Fruit fly (Drosophila melanogaster) whole organism, embryonic: ENCODE results near the gene bb8.

Experiments
- Antp ChIP-seq: fragments of 200-800 bp; sonication (Bioruptor generic); optimal IDR thresholded peaks from 3 replicates; lab custom pipeline; 2016; ENCODE audit warnings: missing biosample characterization, missing genetic modification characterization
- BEAF-32 ChIP-seq: fragments of 200-800 bp; sonication (Bioruptor generic); optimal IDR thresholded peaks from 3 replicates; lab custom pipeline; 2017; ENCODE audit warnings: missing biosample characterization, missing genetic modification characterization, mild to moderate bottlenecking, moderate library complexity, missing genetic modification reagents
- Blimp-1 ChIP-seq: fragments of 200-800 bp; sonication (Bioruptor generic); optimal IDR thresholded peaks from 3 replicates; lab custom pipeline; 2018; ENCODE audit warnings: missing biosample characterization, missing genetic modification characterization, mild to moderate bottlenecking, moderate library complexity, missing genetic modification reagents
- CG10274 ChIP-seq: fragments of 200-800 bp; sonication (Bioruptor generic); optimal IDR thresholded peaks from 3 replicates; lab custom pipeline; 2017; ENCODE audit warnings: missing biosample characterization, mild to moderate bottlenecking, missing genetic modification characterization
- CG10462 ChIP-seq: fragments of 200-800 bp; sonication (Bioruptor generic); optimal IDR thresholded peaks from 2 replicates; lab custom pipeline; 2016; ENCODE audit warnings: missing biosample characterization, missing genetic modification characterization
- CG11398 ChIP-seq: fragments of 200-800 bp; sonication (Bioruptor generic); optimal IDR thresholded peaks from 2 replicates; lab custom pipeline; 2016; ENCODE audit warnings: missing biosample characterization, missing genetic modification characterization
- CG15269 ChIP-seq: fragments of 200-800 bp; sonication (Bioruptor generic); optimal IDR thresholded peaks from 2 replicates; lab custom pipeline; 2018; ENCODE audit warnings: missing biosample characterization, mild to moderate bottlenecking, missing genetic modification characterization, moderate library complexity
- CG16863 ChIP-seq: fragments of 200-800 bp; sonication (Bioruptor generic); optimal IDR thresholded peaks from 3 replicates; lab custom pipeline; 2016; ENCODE audit warnings: missing biosample characterization, missing genetic modification characterization
- CG17186 ChIP-seq: fragments of 200-800 bp; sonication (Bioruptor generic); optimal IDR thresholded peaks from 3 replicates; lab custom pipeline; 2017; ENCODE audit warnings: missing biosample characterization, missing genetic modification reagents, missing genetic modification characterization
- CG17568 ChIP-seq: fragments of 200-800 bp; sonication (Bioruptor generic); optimal IDR thresholded peaks from 2 replicates; lab custom pipeline; 2018; ENCODE audit warnings: missing biosample characterization, mild to moderate bottlenecking, missing genetic modification characterization, moderate library complexity
- CG2120 ChIP-seq: fragments of 200-800 bp; sonication (Bioruptor generic); optimal IDR thresholded peaks from 3 replicates; lab custom pipeline; 2016; ENCODE audit warnings: missing biosample characterization, missing genetic modification characterization
- CG2889 ChIP-seq: fragments of 200-800 bp; sonication (Bioruptor generic); IDR thresholded peaks from 3 replicates; pipeline ENCODE4 v1.3.6; 2022; ENCODE audit warnings: missing biosample characterization, missing genetic modification characterization
- CG31365 ChIP-seq: fragments of 200-800 bp; sonication (Bioruptor generic); optimal IDR thresholded peaks from 2 replicates; lab custom pipeline; 2018; ENCODE audit warnings: missing biosample characterization, mild to moderate bottlenecking, missing genetic modification characterization
- CG5245 ChIP-seq: fragments of 200-800 bp; sonication (Bioruptor generic); optimal IDR thresholded peaks from 3 replicates; lab custom pipeline; 2016; ENCODE audit warnings: missing biosample characterization, missing genetic modification characterization
- CG5953 ChIP-seq: fragments of 200-800 bp; sonication (Bioruptor generic); IDR thresholded peaks from 2 replicates; pipeline ENCODE4 v1.3.6; 2022; ENCODE audit warnings: missing biosample characterization, missing genetic modification characterization
- CG6175 ChIP-seq: fragments of 200-800 bp; sonication (Bioruptor generic); IDR thresholded peaks from 3 replicates; pipeline ENCODE4 v1.3.6; 2022; ENCODE audit warnings: missing biosample characterization, missing genetic modification characterization
- CG6654 ChIP-seq: fragments of 200-800 bp; sonication (Bioruptor generic); optimal IDR thresholded peaks from 2 replicates; lab custom pipeline; 2017; ENCODE audit warnings: missing biosample characterization, mild to moderate bottlenecking, missing genetic modification characterization
- CG6765 ChIP-seq: fragments of 200-800 bp; sonication (Bioruptor generic); optimal IDR thresholded peaks from 3 replicates; lab custom pipeline; 2017; ENCODE audit warnings: missing biosample characterization, mild to moderate bottlenecking, missing genetic modification characterization
- CG6854 ChIP-seq: fragments of 200-800 bp; sonication (Bioruptor generic); optimal IDR thresholded peaks from 3 replicates; lab custom pipeline; 2017; ENCODE audit warnings: missing biosample characterization, mild to moderate bottlenecking, missing genetic modification characterization
- Dll ChIP-seq: fragments of 200-800 bp; sonication (Bioruptor generic); IDR thresholded peaks from 4 replicates; pipeline ENCODE4 v1.3.6; 2022; ENCODE audit warnings: missing biosample characterization, missing genetic modification characterization; ENCODE audit not compliant: partially characterized antibody
- Dp ChIP-seq: fragments of 200-800 bp; sonication (Bioruptor generic); optimal IDR thresholded peaks from 2 replicates; lab custom pipeline; 2018; ENCODE audit warnings: missing biosample characterization, mild to moderate bottlenecking, missing genetic modification characterization, moderate library complexity
- Fer3 ChIP-seq: fragments of 200-800 bp; sonication (Bioruptor generic); optimal IDR thresholded peaks from 2 replicates; lab custom pipeline; 2018; ENCODE audit warnings: missing biosample characterization, mild to moderate bottlenecking, missing genetic modification characterization, moderate library complexity
- GATAe ChIP-seq: fragments of 200-800 bp; sonication (Bioruptor generic); conservative IDR thresholded peaks from 2 replicates; pipeline ENCODE4 v1.3.6; 2022; ENCODE audit warnings: missing biosample characterization, missing genetic modification characterization
- H15 ChIP-seq: fragments of 200-800 bp; sonication (Bioruptor generic); IDR thresholded peaks from 3 replicates; pipeline ENCODE4 v1.3.6; 2022; ENCODE audit warnings: missing biosample characterization, missing genetic modification characterization
- HLH3B ChIP-seq: fragments of 200-800 bp; sonication (Bioruptor generic); IDR thresholded peaks from 2 replicates; pipeline ENCODE4 v1.3.6; 2022; ENCODE audit warnings: missing biosample characterization, missing genetic modification characterization
- Hand ChIP-seq: fragments of 200-800 bp; sonication (Bioruptor generic); optimal IDR thresholded peaks from 2 replicates; lab custom pipeline; 2017; ENCODE audit warnings: mild to moderate bottlenecking, missing biosample characterization, missing genetic modification reagents, missing genetic modification characterization
- Hey ChIP-seq: fragments of 200-800 bp; sonication (Bioruptor generic); optimal IDR thresholded peaks from 3 replicates; lab custom pipeline; 2018; ENCODE audit warnings: missing biosample characterization, mild to moderate bottlenecking, missing genetic modification characterization
- Hmr ChIP-seq: fragments of 200-800 bp; sonication (Bioruptor generic); optimal IDR thresholded peaks from 3 replicates; lab custom pipeline; 2017; ENCODE audit warnings: mild to moderate bottlenecking, missing biosample characterization, missing genetic modification reagents, missing genetic modification characterization
- PHDP ChIP-seq: fragments of 200-800 bp; sonication (Bioruptor generic); optimal IDR thresholded peaks from 3 replicates; lab custom pipeline; 2018; ENCODE audit warnings: missing biosample characterization, mild to moderate bottlenecking, missing genetic modification characterization, moderate library complexity
- Taf1 ChIP-seq: fragments of 200-800 bp; sonication (Bioruptor generic); IDR thresholded peaks from 2 replicates; pipeline ENCODE4 v1.3.6; 2022; ENCODE audit warnings: missing biosample characterization, missing genetic modification characterization
- Xrp1 ChIP-seq: fragments of 200-800 bp; sonication (Bioruptor generic); IDR thresholded peaks from 2 replicates; pipeline ENCODE4 v1.3.6; 2022; ENCODE audit warnings: missing biosample characterization, missing genetic modification characterization
- abd-A ChIP-seq: fragments of 200-800 bp; sonication (Bioruptor generic); optimal IDR thresholded peaks from 3 replicates; lab custom pipeline; 2019; ENCODE audit warnings: missing biosample characterization, mild to moderate bottlenecking, missing genetic modification characterization, moderate library complexity
- chn ChIP-seq: fragments of 200-800 bp; sonication (Bioruptor generic); optimal IDR thresholded peaks from 2 replicates; lab custom pipeline; 2016; ENCODE audit warnings: missing biosample characterization, missing genetic modification characterization
- dmrt11E ChIP-seq: fragments of 200-800 bp; sonication (Bioruptor generic); optimal IDR thresholded peaks from 3 replicates; lab custom pipeline; 2018; ENCODE audit warnings: missing biosample characterization, mild to moderate bottlenecking, missing genetic modification characterization, moderate library complexity
- ewg ChIP-seq: fragments of 200-800 bp; sonication (Bioruptor generic); optimal IDR thresholded peaks from 3 replicates; lab custom pipeline; 2017; ENCODE audit warnings: mild to moderate bottlenecking, missing biosample characterization, missing genetic modification reagents, missing genetic modification characterization
- gcm ChIP-seq: fragments of 200-800 bp; sonication (Bioruptor generic); optimal IDR thresholded peaks from 2 replicates; lab custom pipeline; 2019; ENCODE audit warnings: missing biosample characterization, mild to moderate bottlenecking, missing genetic modification characterization, moderate library complexity
- grn ChIP-seq: fragments of 200-800 bp; sonication (Bioruptor generic); optimal IDR thresholded peaks from 3 replicates; lab custom pipeline; 2017; ENCODE audit warnings: missing biosample characterization, missing genetic modification characterization
- gsb-n ChIP-seq: fragments of 200-800 bp; sonication (Bioruptor generic); optimal IDR thresholded peaks from 3 replicates; lab custom pipeline; 2018; ENCODE audit warnings: missing biosample characterization, mild to moderate bottlenecking, missing genetic modification characterization
- ham ChIP-seq: fragments of 200-800 bp; sonication (Bioruptor generic); IDR thresholded peaks from 2 replicates; pipeline ENCODE4 v1.3.6; 2022; ENCODE audit warnings: missing biosample characterization, missing genetic modification characterization
- jumu ChIP-seq: fragments of 200-800 bp; sonication (Bioruptor generic); optimal IDR thresholded peaks from 3 replicates; lab custom pipeline; 2016; ENCODE audit warnings: missing biosample characterization, missing genetic modification characterization
- lab ChIP-seq: fragments of 200-800 bp; sonication (Bioruptor generic); optimal IDR thresholded peaks from 3 replicates; lab custom pipeline; 2017; ENCODE audit warnings: missing biosample characterization, missing genetic modification characterization, mild to moderate bottlenecking, moderate library complexity, missing genetic modification reagents
- onecut ChIP-seq: fragments of 200-800 bp; sonication (Bioruptor generic); IDR thresholded peaks from 2 replicates; pipeline ENCODE4 v1.3.6; 2022; ENCODE audit warnings: missing biosample characterization, missing genetic modification characterization
- pan ChIP-seq, 4 experiments: fragments of >200 bp in 3 of 4; fragments of 200-800 bp in 1 of 4; sonication (Bioruptor generic) in 1 of 4; optimal IDR thresholded peaks in 3 of 4; IDR thresholded peaks in 1 of 4; 2 replicates each; pipeline versions ENCODE4 v1.3.6 to Lab custom; 2017 to 2022; ENCODE audit warnings: missing biosample characterization in 2 of 4, missing genetic modification characterization in 2 of 4, mixed read lengths in 1 of 4
- pnt ChIP-seq: fragments of 200-800 bp; sonication (Bioruptor generic); optimal IDR thresholded peaks from 3 replicates; lab custom pipeline; 2016; ENCODE audit warnings: missing biosample characterization, missing genetic modification characterization
- pzg ChIP-seq: fragments of 200-800 bp; sonication (Bioruptor generic); optimal IDR thresholded peaks from 3 replicates; lab custom pipeline; 2018; ENCODE audit warnings: missing biosample characterization, mild to moderate bottlenecking, missing genetic modification characterization, moderate library complexity
- scrt ChIP-seq: fragments of 200-800 bp; sonication (Bioruptor generic); optimal IDR thresholded peaks from 2 replicates; lab custom pipeline; 2018; ENCODE audit warnings: missing biosample characterization, mild to moderate bottlenecking, missing genetic modification characterization, moderate library complexity
- sima ChIP-seq: fragments of 200-800 bp; sonication (Bioruptor generic); optimal IDR thresholded peaks from 2 replicates; lab custom pipeline; 2016; ENCODE audit warnings: missing biosample characterization, missing genetic modification characterization
- stwl ChIP-seq: fragments of 200-800 bp; sonication (Bioruptor generic); optimal IDR thresholded peaks from 3 replicates; lab custom pipeline; 2018; ENCODE audit warnings: missing biosample characterization, mild to moderate bottlenecking, missing genetic modification characterization, moderate library complexity
- wek ChIP-seq: fragments of 200-800 bp; sonication (Bioruptor generic); optimal IDR thresholded peaks from 3 replicates; lab custom pipeline; 2018; ENCODE audit warnings: missing biosample characterization, mild to moderate bottlenecking, missing genetic modification characterization, moderate library complexity
- yki ChIP-seq: fragments of >200 bp; optimal IDR thresholded peaks from 3 replicates; lab custom pipeline; 2018

The bb8 gene

DNA sequence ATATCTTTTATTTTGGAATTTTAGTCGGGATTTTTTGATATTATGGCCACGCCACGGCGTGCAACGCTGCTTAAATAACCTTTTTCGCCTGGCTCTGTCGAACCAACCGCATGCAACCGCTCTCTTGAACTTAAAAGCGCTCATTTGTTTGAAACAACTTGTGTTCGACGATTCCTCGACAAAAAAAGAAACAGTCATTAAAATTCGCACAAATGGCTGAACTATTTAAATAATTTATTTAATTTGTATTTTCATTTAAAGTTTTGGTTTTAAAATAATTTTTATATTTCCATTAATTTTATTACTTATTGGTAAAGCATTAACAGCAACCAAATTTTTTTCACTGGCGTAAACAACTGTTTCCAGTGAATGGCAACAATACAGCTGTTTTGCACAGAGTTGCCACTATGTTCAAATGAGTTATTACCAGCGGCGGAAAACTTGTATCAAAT is 9.2 kb downstream of the bb8 start, which contains the start of the genes orb and Cdc16 (continued):
- TF ChIP-seq jumu (GFP tag; lab: Kevin White, UChicago), result no peak
- TF ChIP-seq gsb-n (tag; lab: Kevin White, UChicago), result peak; percentile 92
- TF ChIP-seq CG5953 (GFP tag; lab: Robert Waterston, UW), result peak; percentile 72
- no peak for TF ChIP-seq Dll
- TF ChIP-seq ewg, result peak; percentile 77
- peak; percentile 27 for TF ChIP-seq CG17186 (GFP tag; lab: Kevin White, UChicago)
- TF ChIP-seq CG6175, result peak; percentile 89
- TF ChIP-seq scrt (GFP tag; lab: Kevin White, UChicago), result peak; percentile 87
- peak; percentile 78 for TF ChIP-seq Hand (GFP tag; lab: Kevin White, UChicago)
- TF ChIP-seq wek, result no peak
- peak; percentile 21 for TF ChIP-seq BEAF-32 (GFP tag; lab: Kevin White, UChicago)
- peak; percentile 95 for TF ChIP-seq lab (GFP tag; lab: Kevin White, UChicago)
- peak; percentile 73 for TF ChIP-seq CG10462 (GFP tag; lab: Kevin White, UChicago)
- TF ChIP-seq Hey, result no peak
- peak; percentile 51 for TF ChIP-seq Dp (GFP tag; lab: Kevin White, UChicago)
- no peak for TF ChIP-seq pan (optimal IDR thresholded peaks at IDR 0.05; lab: Kevin White, UChicago)
- TF ChIP-seq pan (GFP tag; optimal IDR thresholded peaks at IDR 0.05 in 1 of 2, IDR thresholded peaks at IDR 0.05 in 1 of 2), result peak in 1 of 2 experiments; percentile 96
- peak; percentile 74 for TF ChIP-seq stwl (tag; lab: Kevin White, UChicago)
- peak; percentile 96 for TF ChIP-seq Xrp1
- TF ChIP-seq Blimp-1, result peak; percentile 93
- TF ChIP-seq Taf1, result peak; percentile 40; the same call in 1 of the 2 replicates
- TF ChIP-seq HLH3B (GFP tag; lab: Robert Waterston, UW), result peak; percentile 93
- peak; percentile 58 for TF ChIP-seq pzg (GFP tag; lab: Kevin White, UChicago)
- TF ChIP-seq CG6854, result peak; percentile 76
- TF ChIP-seq H15, result peak; percentile 88
- no peak for TF ChIP-seq yki (lab: Kevin White, UChicago)
- TF ChIP-seq CG2120 (GFP tag; lab: Kevin White, UChicago), result peak; percentile 93
- TF ChIP-seq Hmr, result peak; percentile 92
- no peak for TF ChIP-seq sima
- TF ChIP-seq CG2889 (GFP tag; lab: Robert Waterston, UW), result peak; percentile 88
- TF ChIP-seq Fer3 (tag; lab: Kevin White, UChicago), result peak; percentile 95
- no peak for TF ChIP-seq ham
- no peak; the same call in 1 of the 2 replicates for TF ChIP-seq GATAe (GFP tag; lab: Robert Waterston, UW)
- peak; percentile 81 for TF ChIP-seq onecut (GFP tag; lab: Robert Waterston, UW)
- TF ChIP-seq abd-A (tag; lab: Kevin White, UChicago), result no peak
- TF ChIP-seq CG10274 (GFP tag; lab: Kevin White, UChicago), result peak; percentile 15
- peak; percentile 70 for TF ChIP-seq Antp
- TF ChIP-seq CG16863, result peak; percentile 53
- peak; percentile 28 for TF ChIP-seq CG11398
- peak; percentile 76 for TF ChIP-seq chn (GFP tag; lab: Kevin White, UChicago)
- TF ChIP-seq gcm (GFP tag; lab: Kevin White, UChicago), result peak; percentile 90
- TF ChIP-seq CG31365 (tag; lab: Kevin White, UChicago), result peak; percentile 46
- peak; percentile 52 for TF ChIP-seq pnt (GFP tag; lab: Kevin White, UChicago)
- peak; percentile 89 for TF ChIP-seq dmrt11E
- TF ChIP-seq CG17568 (GFP tag; lab: Kevin White, UChicago), result peak; percentile 90
- TF ChIP-seq grn (GFP tag; lab: Kevin White, UChicago), result peak; percentile 4
- peak; percentile 94 for TF ChIP-seq CG15269
- TF ChIP-seq CG6654 (GFP tag; lab: Kevin White, UChicago), result peak; percentile 47
- peak; percentile 78 for TF ChIP-seq CG6765 (GFP tag; lab: Kevin White, UChicago)
- peak; percentile 89 for TF ChIP-seq CG5245 (GFP tag; lab: Kevin White, UChicago)
- TF ChIP-seq PHDP (tag; lab: Kevin White, UChicago), result peak; percentile 97
